Fruit fly (Drosophila melanogaster): ENCODE results near the gene Cyp9f3.

dm6 chr3R:12433764-12434163 is 35.0 kb upstream of the Cyp9f3 start, which contains the start of the genes Aos1 and Srlp:
- TF ChIP-seq CG8478 (optimal IDR thresholded peaks at IDR 0.05): no peak
- TF ChIP-seq CG8388 (GFP tag; optimal IDR thresholded peaks at IDR 0.05): peak; percentile 44
- peak; percentile 52 for TF ChIP-seq CG12942 (GFP tag; optimal IDR thresholded peaks at IDR 0.05)
- no peak for TF ChIP-seq Trl (optimal IDR thresholded peaks at IDR 0.05)
- no peak for TF ChIP-seq Trl (GFP tag; optimal IDR thresholded peaks at IDR 0.05)
- no peak for TF ChIP-seq crc (GFP tag; optimal IDR thresholded peaks at IDR 0.05)
- no peak for TF ChIP-seq CG15479 (GFP tag; optimal IDR thresholded peaks at IDR 0.05)

All from whole organism, embryonic.